Worm (Caenorhabditis elegans) whole organism, L4 larva: ENCODE measurements around the gene T04C12.9.

ENCODE experiments used
- F49E8.2 ChIP-seq: sonication (generic microtip); optimal IDR thresholded peaks from 2 replicates; lab custom pipeline; 2016; ENCODE audit warnings: missing compliant biosample characterization, mild to moderate bottlenecking, missing genetic modification characterization, borderline replicate concordance
- ZK337.2 ChIP-seq: fragments of 200-800 bp; sonication (Bioruptor generic); IDR thresholded peaks from 2 replicates; pipeline ENCODE4 v1.3.6; 2022; ENCODE audit warnings: missing genetic modification reagents, missing genetic modification characterization, missing compliant biosample characterization
- ZK546.5 ChIP-seq, 2 experiments: sonication (generic microtip); optimal IDR thresholded peaks; 2 replicates each; lab custom pipeline; 2017; ENCODE audit warnings: missing biosample characterization in 2 of 2, missing genetic modification characterization in 2 of 2
- ceh-20 ChIP-seq: fragments of 200-800 bp; sonication (Bioruptor generic); IDR thresholded peaks from 2 replicates; pipeline ENCODE4 v1.3.6; 2022; ENCODE audit warnings: missing genetic modification reagents, missing genetic modification characterization, missing compliant biosample characterization
- ctbp-1 ChIP-seq: fragments of 200-800 bp; sonication (Bioruptor generic); IDR thresholded peaks from 2 replicates; pipeline ENCODE4 v1.3.6; 2022; ENCODE audit warnings: missing genetic modification reagents, missing genetic modification characterization, missing compliant biosample characterization
- daf-16 ChIP-seq, 3 experiments: sonication (generic microtip); optimal IDR thresholded peaks; 2 replicates each; lab custom pipeline; 2016 to 2017; ENCODE audit warnings: missing genetic modification characterization in 3 of 3, missing genetic modification reagents in 3 of 3, mild to moderate bottlenecking in 2 of 3, missing compliant biosample characterization in 2 of 3, missing biosample characterization in 1 of 3, moderate library complexity in 1 of 3
- duxl-1 ChIP-seq: sonication (generic microtip); optimal IDR thresholded peaks from 2 replicates; lab custom pipeline; 2016; ENCODE audit warnings: mild to moderate bottlenecking, missing genetic modification characterization, moderate library complexity, missing compliant biosample characterization; ENCODE audit not compliant: poor library complexity
- lin-13 ChIP-seq: fragments of 150-350 bp; optimal IDR thresholded peaks from 2 replicates; lab custom pipeline; 2014; ENCODE audit warnings: missing biosample characterization, missing genetic modification reagents, missing genetic modification characterization
- lin-15B ChIP-seq: fragments of 150-350 bp; sonication (generic microtip); optimal IDR thresholded peaks from 3 replicates; lab custom pipeline; 2014; ENCODE audit warnings: missing biosample characterization, missing genetic modification characterization
- pha-4 ChIP-seq, 2 experiments: fragments of 150-350 bp in 1 of 2; fragments of 200-800 bp in 1 of 2; sonication (Bioruptor generic) in 1 of 2; IDR thresholded peaks in 1 of 2; optimal IDR thresholded peaks in 1 of 2; 2 replicates each; pipeline versions ENCODE4 v1.3.6 to Lab custom; 2014 to 2022; ENCODE audit warnings: missing genetic modification characterization in 2 of 2, missing genetic modification reagents in 2 of 2, missing biosample characterization in 1 of 2, missing compliant biosample characterization in 1 of 2
- snpc-4 ChIP-seq: fragments of 150-350 bp; optimal IDR thresholded peaks from 2 replicates; lab custom pipeline; 2014; ENCODE audit warnings: missing biosample characterization, missing genetic modification characterization
- unc-130 ChIP-seq: sonication (generic microtip); optimal IDR thresholded peaks from 2 replicates; lab custom pipeline; 2016; ENCODE audit warnings: missing genetic modification reagents, missing genetic modification characterization, missing compliant biosample characterization
- unc-62 ChIP-seq, 3 experiments: fragments of 150-350 bp in 1 of 3; sonication (generic microtip); optimal IDR thresholded peaks in 2 of 3; peaks in 1 of 3; 1 replicate in 1 of 3; 2 replicates in 2 of 3; lab custom pipeline; 2014 to 2017; ENCODE audit warnings: missing biosample characterization in 3 of 3, missing genetic modification characterization in 3 of 3, missing genetic modification reagents in 3 of 3, missing genotype in 1 of 3
- ztf-11 ChIP-seq: fragments of 150-350 bp; optimal IDR thresholded peaks from 2 replicates; lab custom pipeline; 2014; ENCODE audit warnings: missing biosample characterization, missing genetic modification characterization

ce11 chrV:11078874-11079273 lies 15.9 kb upstream of the T04C12.9 start:
- no peak for TF ChIP-seq snpc-4 (tag; lab: Kevin White, UChicago)
- TF ChIP-seq F49E8.2 (tag; lab: Kevin White, UChicago) = no peak
- TF ChIP-seq pha-4 (GFP tag; IDR thresholded peaks at IDR 0.05; lab: Robert Waterston, UW) = no peak
- no peak for TF ChIP-seq pha-4 (tag; optimal IDR thresholded peaks at IDR 0.05; lab: Kevin White, UChicago)
- no peak for TF ChIP-seq unc-130 (GFP tag; lab: Kevin White, UChicago)
- no peak for TF ChIP-seq unc-62 (GFP tag; optimal IDR thresholded peaks at IDR 0.05 in 1 of 2; lab: Kevin White, UChicago)
- no peak for TF ChIP-seq unc-62 (tag; optimal IDR thresholded peaks at IDR 0.05; lab: Kevin White, UChicago)
- no peak for TF ChIP-seq daf-16 (GFP tag; optimal IDR thresholded peaks at IDR 0.05; lab: Kevin White, UChicago)
- no peak for TF ChIP-seq daf-16 (tag; optimal IDR thresholded peaks at IDR 0.05; lab: Kevin White, UChicago)
- no peak for TF ChIP-seq ceh-20 (GFP tag; lab: Robert Waterston, UW)
- no peak for TF ChIP-seq duxl-1 (tag; lab: Kevin White, UChicago)
- no peak for TF ChIP-seq ZK337.2
- no peak for TF ChIP-seq lin-13 (GFP tag; lab: Kevin White, UChicago)
- TF ChIP-seq ctbp-1 = no peak
- TF ChIP-seq ZK546.5 (tag; optimal IDR thresholded peaks at IDR 0.05; lab: Kevin White, UChicago) = no peak
- no peak for TF ChIP-seq ztf-11 (tag; lab: Kevin White, UChicago)
- no peak for TF ChIP-seq lin-15B (tag; lab: Kevin White, UChicago)
